Fruit fly (Drosophila melanogaster): ENCODE data around the gene CG3792.
A peak's percentile ranks its signal among the peaks of the same experiment; 100 is the strongest.

- peak; percentile 91 for TF ChIP-seq Hr39 (GFP tag; optimal IDR thresholded peaks at IDR 0.05)
- TF ChIP-seq salr (GFP tag; optimal IDR thresholded peaks at IDR 0.05), result peak; percentile 80 to 82
- TF ChIP-seq Sox15 (GFP tag; optimal IDR thresholded peaks at IDR 0.05), result peak; percentile 82
- TF ChIP-seq acj6 (GFP tag; optimal IDR thresholded peaks at IDR 0.05), result peak; percentile 88
- peak; percentile 90 for TF ChIP-seq CG31627 (GFP tag; optimal IDR thresholded peaks at IDR 0.05)
- peak; percentile 91 for TF ChIP-seq Sox14 (GFP tag; optimal IDR thresholded peaks at IDR 0.05)
- peak; percentile 96 for TF ChIP-seq Eip78C (GFP tag)
- peak; percentile 90 for TF ChIP-seq CG10631 (GFP tag; optimal IDR thresholded peaks at IDR 0.05)
- TF ChIP-seq CG3032 (tag; optimal IDR thresholded peaks at IDR 0.05), result peak; percentile 88
- peak; percentile 90 for TF ChIP-seq OdsH (GFP tag; optimal IDR thresholded peaks at IDR 0.05)
- TF ChIP-seq svp (GFP tag), result peak; percentile 94
Measured at dm6 chr2L:5004677-5005463, 27.8 kb downstream of the CG3792 start.

Data from whole organism, prepupa.